Fruit fly (Drosophila melanogaster): ENCODE results near the gene CG14086.

The CG14086 gene

DNA sequence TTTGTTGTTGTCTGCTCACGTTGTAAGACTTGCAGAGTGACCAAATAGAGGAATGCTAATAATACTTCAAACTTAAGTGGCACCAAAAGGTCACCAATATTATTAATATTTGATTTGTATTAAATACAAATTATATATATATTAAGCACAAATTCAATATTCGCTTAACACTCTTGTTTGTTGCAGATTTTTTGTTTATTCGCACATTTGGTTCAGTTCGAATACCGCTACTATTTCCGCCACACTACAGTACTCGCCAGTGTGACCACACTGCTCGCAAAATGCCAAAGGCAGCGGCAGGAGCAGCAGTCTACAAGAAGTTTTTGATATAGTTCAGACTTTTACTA lies 11.5 kb upstream of the CG14086 start, which contains the start of gene Max (continued):
- peak; percentile 25 for TF ChIP-seq vfl (GFP tag; optimal IDR thresholded peaks at IDR 0.05)
- TF ChIP-seq CG7271 (tag; optimal IDR thresholded peaks at IDR 0.05), result peak; percentile 44
- no peak for TF ChIP-seq hb (GFP tag; IDR thresholded peaks at IDR 0.05; ENCODE audit: partially characterized antibody)
- TF ChIP-seq Xbp1 (GFP tag; optimal IDR thresholded peaks at IDR 0.05), result peak; percentile 75
- peak; percentile 7 for TF ChIP-seq HLH54F (GFP tag; optimal IDR thresholded peaks at IDR 0.05)
- peak; percentile 15 for TF ChIP-seq CG33213 (GFP tag; optimal IDR thresholded peaks at IDR 0.05)
- TF ChIP-seq D (optimal IDR thresholded peaks at IDR 0.05), result no peak
- no peak for TF ChIP-seq D (GFP tag; optimal IDR thresholded peaks at IDR 0.05)
- TF ChIP-seq Fer2 (tag; optimal IDR thresholded peaks at IDR 0.05), result peak; percentile 52
- peak; percentile 85 for TF ChIP-seq CG1603 (tag; optimal IDR thresholded peaks at IDR 0.05)
- TF ChIP-seq sug (tag; optimal IDR thresholded peaks at IDR 0.05), result peak; percentile 76
- TF ChIP-seq CG11456 (GFP tag; IDR thresholded peaks at IDR 0.05), result peak; percentile 62; the same call in 2 of the 3 replicates
- peak; percentile 77 for TF ChIP-seq grau (tag; optimal IDR thresholded peaks at IDR 0.05)
- peak; percentile 90 for TF ChIP-seq CG12391 (tag; optimal IDR thresholded peaks at IDR 0.05)
- peak; percentile 42 for TF ChIP-seq CG30431 (GFP tag; optimal IDR thresholded peaks at IDR 0.05)
- TF ChIP-seq wek (GFP tag; optimal IDR thresholded peaks at IDR 0.05), result peak; percentile 99
- peak; percentile 40; the same call in 1 of the 2 replicates for TF ChIP-seq Oaz (GFP tag; IDR thresholded peaks at IDR 0.05)

DNA sequence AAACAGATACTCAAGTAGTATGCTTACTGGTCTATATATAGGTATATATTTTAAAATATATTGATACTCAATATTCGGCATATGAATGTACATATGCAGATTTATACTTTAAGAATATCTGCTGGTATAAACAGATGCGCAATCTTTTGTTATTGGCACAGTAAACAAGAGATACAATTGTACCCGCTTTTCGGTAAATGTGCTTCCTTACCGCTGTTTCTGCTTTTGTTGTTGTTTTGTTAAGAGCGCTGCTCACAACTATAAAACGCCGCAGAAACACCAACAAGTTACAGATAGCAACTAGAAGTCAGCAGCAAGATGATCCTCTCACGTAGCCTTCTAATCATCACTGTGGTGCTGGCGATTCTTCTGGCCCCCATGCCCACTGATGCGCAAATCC lies 9.8 kb upstream of the CG14086 start, which contains the start of gene CG45081:
CG45081 (plus strand) TSS at position 301 of the 400 bp plus-strand sequence.
- TF ChIP-seq Opbp (GFP tag; IDR thresholded peaks at IDR 0.05; ENCODE audit: partially characterized antibody) (no peak), dpn (GFP tag; optimal IDR thresholded peaks at IDR 0.05) (no peak), Rx (GFP tag; IDR thresholded peaks at IDR 0.05) (no peak), rib (GFP tag; IDR thresholded peaks at IDR 0.05) (no peak), Fer1 (GFP tag; optimal IDR thresholded peaks at IDR 0.05) (no peak), nerfin-2 (GFP tag; IDR thresholded peaks at IDR 0.05; ENCODE audit: partially characterized antibody) (no peak), Doc2 (GFP tag; IDR thresholded peaks at IDR 0.05) (0 out of 2 replicates have a peak, but pooled peaks have one; percentile 16), slbo (GFP tag; IDR thresholded peaks at IDR 0.05) (no peak), CG10274 (GFP tag; optimal IDR thresholded peaks at IDR 0.05) (no peak), E2f1 (GFP tag; IDR thresholded peaks at IDR 0.05) (0 out of 2 replicates have a peak, but pooled peaks have one; percentile 8)

DNA sequence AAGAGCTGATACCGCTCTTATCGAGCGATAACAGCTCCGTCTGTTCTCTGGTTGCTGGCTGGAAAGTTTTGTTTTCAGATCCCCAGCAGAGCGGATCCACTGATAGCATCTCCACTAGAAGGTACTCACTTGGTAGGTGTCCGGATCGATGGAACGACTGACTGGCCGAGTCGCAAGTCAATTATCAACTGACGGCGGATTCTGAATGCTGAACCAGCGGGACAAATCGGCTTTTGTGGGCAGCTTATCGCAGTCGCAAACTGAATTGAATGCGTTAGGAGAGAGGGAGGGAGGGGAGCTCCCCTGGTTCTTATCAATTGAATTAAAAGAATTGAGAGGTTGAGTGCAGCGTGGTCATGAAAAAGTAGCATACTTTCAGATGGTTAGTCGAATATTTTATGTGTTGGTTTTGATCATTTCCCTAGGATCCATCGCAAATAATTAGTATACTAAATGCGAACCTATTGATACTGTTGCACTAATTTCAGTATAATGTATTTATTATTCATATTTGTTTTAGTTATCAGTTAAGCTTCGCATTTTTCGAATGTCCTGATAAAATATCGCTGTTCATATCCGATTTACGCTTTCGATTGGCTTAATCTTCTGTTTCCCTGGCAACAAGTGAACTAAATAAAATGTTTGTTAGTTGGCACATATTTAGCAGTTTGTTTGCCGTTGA lies 6.7 kb upstream of the CG14086 start, which contains the start of the genes Aldh7A1 and CG14085:
Aldh7A1 (minus strand) TSS at position 194 of the 682 bp plus-strand sequence.
CG14085 (plus strand) TSS at position 632 of the 682 bp plus-strand sequence.
- no peak for TF ChIP-seq Doc3 (GFP tag; IDR thresholded peaks at IDR 0.05; ENCODE audit: partially characterized antibody)
- no peak for TF ChIP-seq Ets97D (GFP tag; optimal IDR thresholded peaks at IDR 0.05)
- no peak for TF ChIP-seq Rx (GFP tag; IDR thresholded peaks at IDR 0.05)
- TF ChIP-seq CG12071 (GFP tag; optimal IDR thresholded peaks at IDR 0.05), result no peak
- TF ChIP-seq Myb (GFP tag; optimal IDR thresholded peaks at IDR 0.05), result no peak
- no peak for TF ChIP-seq Sox102F (GFP tag; optimal IDR thresholded peaks at IDR 0.05)
- no peak for TF ChIP-seq PHDP (tag; optimal IDR thresholded peaks at IDR 0.05)
- peak; percentile 40 for TF ChIP-seq CG18599 (GFP tag; optimal IDR thresholded peaks at IDR 0.05)
- TF ChIP-seq ewg (GFP tag; optimal IDR thresholded peaks at IDR 0.05), result no peak
- TF ChIP-seq E2f1 (GFP tag; IDR thresholded peaks at IDR 0.05), result no peak
- TF ChIP-seq mirr (GFP tag; optimal IDR thresholded peaks at IDR 0.05), result no peak
- TF ChIP-seq chif (GFP tag; optimal IDR thresholded peaks at IDR 0.05), result no peak
- no peak for TF ChIP-seq oc (tag; optimal IDR thresholded peaks at IDR 0.05)
- TF ChIP-seq dmrt11E (tag; optimal IDR thresholded peaks at IDR 0.05), result no peak
- no peak for TF ChIP-seq CG10267 (tag; optimal IDR thresholded peaks at IDR 0.05)
- TF ChIP-seq GATAe (GFP tag; conservative IDR thresholded peaks at IDR 0.05), result peak; percentile 95
- TF ChIP-seq prd (optimal IDR thresholded peaks at IDR 0.05), result no peak
- TF ChIP-seq prd (GFP tag; IDR thresholded peaks at IDR 0.05), result no peak
- TF ChIP-seq slp2 (GFP tag; optimal IDR thresholded peaks at IDR 0.05), result no peak
- no peak for TF ChIP-seq ro (GFP tag; IDR thresholded peaks at IDR 0.05)
- no peak for TF ChIP-seq CG15011 (GFP tag; optimal IDR thresholded peaks at IDR 0.05)
- no peak for TF ChIP-seq Hmr (GFP tag; optimal IDR thresholded peaks at IDR 0.05)
- TF ChIP-seq aop (GFP tag; IDR thresholded peaks at IDR 0.05), result no peak

Data from whole organism, embryonic.